Fruit fly (Drosophila melanogaster): Measurements from ENCODE around the gene Non2.

Gene Non2

DNA sequence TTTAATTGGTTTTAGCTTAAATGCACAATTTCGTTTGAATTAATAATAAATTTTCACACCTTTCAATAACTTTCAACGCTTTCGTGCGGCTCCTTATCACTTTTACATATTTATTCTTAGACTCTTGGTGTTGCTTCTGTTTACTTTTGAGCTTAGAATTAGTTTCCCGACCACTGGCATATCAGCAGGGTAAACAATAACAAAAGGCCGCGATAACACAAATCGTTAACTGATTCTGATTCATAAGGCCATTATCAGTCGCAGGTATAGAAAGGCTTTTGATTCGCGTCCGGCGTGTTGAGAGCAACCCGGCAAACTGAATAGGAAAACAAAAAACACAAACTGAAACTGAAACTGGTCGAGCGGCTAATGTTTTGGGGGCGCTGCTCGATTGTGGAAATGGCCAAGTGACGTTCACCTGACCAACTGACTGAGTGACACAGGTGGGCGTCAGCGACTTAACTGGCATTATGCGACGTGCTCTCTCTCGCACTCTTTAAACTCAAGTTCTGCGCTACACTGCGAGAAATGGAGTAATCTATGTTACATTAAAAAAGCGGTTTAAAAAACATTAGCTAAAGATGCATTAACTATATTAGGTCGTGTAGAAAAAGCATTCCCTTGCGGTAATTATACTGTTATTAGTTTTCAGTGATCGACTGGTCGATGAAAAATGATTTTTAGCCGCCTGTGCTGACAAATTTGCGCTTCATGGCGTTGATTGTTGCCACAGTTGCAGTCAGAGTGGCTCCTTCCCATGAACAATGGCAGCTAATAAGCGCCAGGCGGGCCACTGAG, 32.2 kb upstream of the Non2 start (continued):
- TF ChIP-seq Nf-YA (GFP tag; IDR thresholded peaks at IDR 0.05) (no peak), CG7372 (GFP tag; IDR thresholded peaks at IDR 0.05) (no peak), rib (GFP tag; IDR thresholded peaks at IDR 0.05) (no peak), CG7963 (GFP tag; IDR thresholded peaks at IDR 0.05; ENCODE audit: partially characterized antibody) (no peak), CG2712 (tag; optimal IDR thresholded peaks at IDR 0.05) (no peak), CG4328 (GFP tag; optimal IDR thresholded peaks at IDR 0.05) (no peak), Xbp1 (GFP tag; optimal IDR thresholded peaks at IDR 0.05) (peak; percentile 19), CG12219 (GFP tag; optimal IDR thresholded peaks at IDR 0.05) (no peak), odd (GFP tag; optimal IDR thresholded peaks at IDR 0.05) (no peak), Drgx (GFP tag; IDR thresholded peaks at IDR 0.05) (peak; percentile 73), Dfd (GFP tag; optimal IDR thresholded peaks at IDR 0.05) (no peak), CG8388 (GFP tag; optimal IDR thresholded peaks at IDR 0.05) (no peak), CG6654 (GFP tag; optimal IDR thresholded peaks at IDR 0.05) (no peak), jigr1 (GFP tag; IDR thresholded peaks at IDR 0.05) (no peak), bsh (GFP tag; optimal IDR thresholded peaks at IDR 0.05) (peak in 1 of 2 experiments; percentile 6), MESR4 (GFP tag; optimal IDR thresholded peaks at IDR 0.05) (no peak), unc-4 (GFP tag; IDR thresholded peaks at IDR 0.05; ENCODE audit: partially characterized antibody) (no peak), fu2 (GFP tag; optimal IDR thresholded peaks at IDR 0.05) (no peak), dimm (GFP tag; IDR thresholded peaks at IDR 0.05) (no peak), hbn (GFP tag; IDR thresholded peaks at IDR 0.05; ENCODE audit: partially characterized antibody) (no peak), dati (GFP tag; IDR thresholded peaks at IDR 0.05) (no peak), CG12155 (GFP tag; optimal IDR thresholded peaks at IDR 0.05) (no peak), ssp (GFP tag; IDR thresholded peaks at IDR 0.05) (no peak), CG6689 (GFP tag; IDR thresholded peaks at IDR 0.05) (peak; percentile 20; the same call in 1 of the 2 replicates), zen (tag; optimal IDR thresholded peaks at IDR 0.05) (no peak), cg (GFP tag; optimal IDR thresholded peaks at IDR 0.05) (no peak), Dref (GFP tag; IDR thresholded peaks at IDR 0.05) (no peak), fd3F (GFP tag; optimal IDR thresholded peaks at IDR 0.05) (no peak), salm (tag; optimal IDR thresholded peaks at IDR 0.05) (no peak), Hr39 (optimal IDR thresholded peaks at IDR 0.05) (no peak), NFAT (GFP tag; IDR thresholded peaks at IDR 0.05) (no peak), Ravus (GFP tag; IDR thresholded peaks at IDR 0.05) (no peak), CG6813 (GFP tag; optimal IDR thresholded peaks at IDR 0.05) (no peak), caup (GFP tag; optimal IDR thresholded peaks at IDR 0.05; ENCODE audit: severe bottlenecking) (no peak), CG6254 (GFP tag; optimal IDR thresholded peaks at IDR 0.05) (no peak), Sin3A (optimal IDR thresholded peaks at IDR 0.05) (no peak), usp (GFP tag; optimal IDR thresholded peaks at IDR 0.05) (no peak), Dbx (GFP tag; IDR thresholded peaks at IDR 0.05) (no peak), z (GFP tag; IDR thresholded peaks at IDR 0.05) (no peak), lilli (GFP tag; optimal IDR thresholded peaks at IDR 0.05) (no peak), Ets97D (GFP tag; optimal IDR thresholded peaks at IDR 0.05) (no peak), tll (GFP tag; optimal IDR thresholded peaks at IDR 0.05) (no peak), Pdp1 (GFP tag; optimal IDR thresholded peaks at IDR 0.05) (no peak), Myb (GFP tag; optimal IDR thresholded peaks at IDR 0.05) (no peak), wek (GFP tag; optimal IDR thresholded peaks at IDR 0.05) (peak; percentile 12), CG17802 (tag; optimal IDR thresholded peaks at IDR 0.05) (no peak), cad (GFP tag; optimal IDR thresholded peaks at IDR 0.05) (no peak), Doc3 (GFP tag; IDR thresholded peaks at IDR 0.05; ENCODE audit: partially characterized antibody) (no peak), PHDP (tag; optimal IDR thresholded peaks at IDR 0.05) (peak; percentile 31), CG12769 (tag; optimal IDR thresholded peaks at IDR 0.05) (peak; percentile 42)

Data from whole organism, embryonic.